Worm (Caenorhabditis elegans) whole organism, mixed stage, embryonic: ENCODE data around the gene str-35.
"Not testable (repeated sequence)": the region's sequence is repeated elsewhere in the genome, so short reads cannot be mapped to it uniquely, and the experiment has no call there.

Experiments used
- elt-3 ChIP-seq: fragments of 150-350 bp; optimal IDR thresholded peaks from 2 replicates; lab custom pipeline; 2014; ENCODE audit warnings: missing biosample characterization, missing genetic modification characterization
- lin-13 ChIP-seq: fragments of 150-350 bp; optimal IDR thresholded peaks from 2 replicates; lab custom pipeline; 2014; ENCODE audit warnings: missing biosample characterization, missing genetic modification characterization
- nhr-12 ChIP-seq: fragments of 150-350 bp; optimal IDR thresholded peaks from 2 replicates; lab custom pipeline; 2014; ENCODE audit warnings: missing biosample characterization, missing genetic modification characterization
- nhr-237 ChIP-seq: fragments of 150-350 bp; optimal IDR thresholded peaks from 2 replicates; lab custom pipeline; 2014; ENCODE audit warnings: missing biosample characterization, missing genetic modification characterization

DNA sequence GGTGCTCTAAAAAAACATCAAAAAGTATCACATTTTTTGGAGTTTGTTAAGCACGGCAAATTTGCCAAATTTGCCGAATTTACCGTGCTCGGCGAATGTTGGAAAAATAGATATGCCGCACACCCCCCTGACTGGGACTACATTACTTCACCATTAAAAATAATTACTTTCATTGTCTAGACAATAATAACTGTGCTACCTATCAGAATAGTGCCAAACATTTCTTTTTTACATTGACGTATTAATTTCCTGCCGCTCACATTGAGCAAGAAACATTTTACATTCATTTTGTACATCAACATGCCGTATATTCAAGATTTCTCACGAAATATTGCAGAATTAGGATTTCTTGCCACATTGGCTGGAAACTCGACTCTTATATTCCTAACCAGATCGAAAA lies at the start of gene str-35:
- TF ChIP-seq elt-3, nhr-12, lin-13, nhr-237 (tag; lab: Kevin White, UChicago): not testable (repeated sequence)
